Fruit fly (Drosophila melanogaster) whole organism, embryonic: ENCODE results near the gene ClC-c.

ENCODE experiments used
- CG10147 ChIP-seq: fragments of 200-800 bp; sonication (Bioruptor generic); optimal IDR thresholded peaks from 2 replicates; lab custom pipeline; 2019; ENCODE audit warnings: missing biosample characterization, mild to moderate bottlenecking, missing genetic modification characterization, moderate library complexity
- CG10366 ChIP-seq: fragments of 200-800 bp; sonication (Bioruptor generic); IDR thresholded peaks from 2 replicates; pipeline ENCODE4 v1.3.6; 2022; ENCODE audit warnings: missing biosample characterization, missing genetic modification characterization
- CG11247 ChIP-seq: fragments of 200-800 bp; sonication (Bioruptor generic); IDR thresholded peaks from 2 replicates; pipeline ENCODE4 v1.3.6; 2022; ENCODE audit warnings: missing biosample characterization, missing genetic modification characterization
- CG11504 ChIP-seq: fragments of 200-800 bp; sonication (Bioruptor generic); optimal IDR thresholded peaks from 3 replicates; lab custom pipeline; 2019; ENCODE audit warnings: missing biosample characterization, mild to moderate bottlenecking, missing genetic modification characterization, moderate library complexity
- CG12236 ChIP-seq: fragments of 200-800 bp; sonication (Bioruptor generic); optimal IDR thresholded peaks from 2 replicates; lab custom pipeline; 2016; ENCODE audit warnings: missing biosample characterization, missing genetic modification characterization
- CG12942 ChIP-seq: fragments of 200-800 bp; sonication (Bioruptor generic); optimal IDR thresholded peaks from 3 replicates; lab custom pipeline; 2016; ENCODE audit warnings: missing biosample characterization, missing genetic modification characterization
- CG13424 ChIP-seq: fragments of 200-800 bp; sonication (Bioruptor generic); optimal IDR thresholded peaks from 2 replicates; lab custom pipeline; 2019; ENCODE audit warnings: missing biosample characterization, mild to moderate bottlenecking, missing genetic modification characterization, moderate library complexity
- CG15011 ChIP-seq: fragments of 200-800 bp; sonication (Bioruptor generic); optimal IDR thresholded peaks from 3 replicates; lab custom pipeline; 2018; ENCODE audit warnings: missing biosample characterization, mild to moderate bottlenecking, missing genetic modification characterization
- CG15073 ChIP-seq: fragments of 200-800 bp; sonication (Bioruptor generic); optimal IDR thresholded peaks from 2 replicates; lab custom pipeline; 2016; ENCODE audit warnings: missing biosample characterization, missing genetic modification characterization
- CG17186 ChIP-seq: fragments of 200-800 bp; sonication (Bioruptor generic); optimal IDR thresholded peaks from 3 replicates; lab custom pipeline; 2017; ENCODE audit warnings: missing biosample characterization, missing genetic modification reagents, missing genetic modification characterization
- CG17802 ChIP-seq: fragments of 200-800 bp; sonication (Bioruptor generic); optimal IDR thresholded peaks from 2 replicates; lab custom pipeline; 2018; ENCODE audit warnings: missing biosample characterization, mild to moderate bottlenecking, missing genetic modification characterization, moderate library complexity
- CG2199 ChIP-seq: fragments of 200-800 bp; sonication (Bioruptor generic); IDR thresholded peaks from 3 replicates; pipeline ENCODE4 v1.3.6; 2022; ENCODE audit warnings: missing biosample characterization, missing genetic modification characterization
- CG3163 ChIP-seq: fragments of 200-800 bp; sonication (Bioruptor generic); optimal IDR thresholded peaks from 3 replicates; lab custom pipeline; 2016; ENCODE audit warnings: missing biosample characterization, missing genetic modification characterization
- CG34422 ChIP-seq: fragments of 200-800 bp; sonication (Bioruptor generic); IDR thresholded peaks from 3 replicates; pipeline ENCODE4 v1.3.6; 2022; ENCODE audit warnings: missing biosample characterization, missing genetic modification characterization
- CG4424 ChIP-seq: fragments of 200-800 bp; sonication (Bioruptor generic); optimal IDR thresholded peaks from 3 replicates; lab custom pipeline; 2016; ENCODE audit warnings: missing biosample characterization, missing genetic modification characterization
- CG4730 ChIP-seq: fragments of 200-800 bp; sonication (Bioruptor generic); IDR thresholded peaks from 2 replicates; pipeline ENCODE4 v1.3.6; 2022; ENCODE audit warnings: missing biosample characterization, missing genetic modification characterization
- CG4854 ChIP-seq: fragments of 200-800 bp; sonication (Bioruptor generic); optimal IDR thresholded peaks from 2 replicates; lab custom pipeline; 2016; ENCODE audit warnings: missing biosample characterization, missing genetic modification characterization, inconsistent platforms
- CG6175 ChIP-seq: fragments of 200-800 bp; sonication (Bioruptor generic); IDR thresholded peaks from 3 replicates; pipeline ENCODE4 v1.3.6; 2022; ENCODE audit warnings: missing biosample characterization, missing genetic modification characterization
- CG6689 ChIP-seq: fragments of 200-800 bp; sonication (Bioruptor generic); IDR thresholded peaks from 2 replicates; pipeline ENCODE4 v1.3.6; 2022; ENCODE audit warnings: missing biosample characterization, missing genetic modification characterization
- CG8478 ChIP-seq: fragments of >200 bp; optimal IDR thresholded peaks from 2 replicates; lab custom pipeline; 2018
- Dbx ChIP-seq: fragments of 200-800 bp; sonication (Bioruptor generic); IDR thresholded peaks from 3 replicates; pipeline ENCODE4 v1.3.6; 2022; ENCODE audit warnings: missing biosample characterization, missing genetic modification characterization
- Deaf1 ChIP-seq: fragments of 200-800 bp; optimal IDR thresholded peaks from 3 replicates; lab custom pipeline; 2019; ENCODE audit warnings: missing biosample characterization, mild to moderate bottlenecking, missing genetic modification characterization, moderate library complexity
- Elba2 ChIP-seq: fragments of 200-800 bp; sonication (Bioruptor generic); optimal IDR thresholded peaks from 3 replicates; lab custom pipeline; 2016; ENCODE audit warnings: missing biosample characterization, missing genetic modification characterization
- GATAe ChIP-seq: fragments of 200-800 bp; sonication (Bioruptor generic); conservative IDR thresholded peaks from 2 replicates; pipeline ENCODE4 v1.3.6; 2022; ENCODE audit warnings: missing biosample characterization, missing genetic modification characterization
- H2.0 ChIP-seq: fragments of 200-800 bp; sonication (Bioruptor generic); IDR thresholded peaks from 2 replicates; pipeline ENCODE4 v1.3.6; 2022; ENCODE audit warnings: missing biosample characterization, missing genetic modification characterization
- Hr39 ChIP-seq: fragments of >200 bp; optimal IDR thresholded peaks from 2 replicates; lab custom pipeline; 2017
- Jarid2 ChIP-seq: fragments of 200-800 bp; sonication (Bioruptor generic); optimal IDR thresholded peaks from 3 replicates; lab custom pipeline; 2017; ENCODE audit warnings: mild to moderate bottlenecking, missing biosample characterization, missing genetic modification reagents, missing genetic modification characterization
- Opbp ChIP-seq: fragments of 200-800 bp; sonication (Bioruptor generic); IDR thresholded peaks from 3 replicates; pipeline ENCODE4 v1.3.6; 2022; ENCODE audit warnings: missing biosample characterization, missing genetic modification characterization; ENCODE audit not compliant: partially characterized antibody
- Ptx1 ChIP-seq: fragments of 200-800 bp; sonication (Bioruptor generic); IDR thresholded peaks from 2 replicates; pipeline ENCODE4 v1.3.6; 2022; ENCODE audit warnings: missing biosample characterization, missing genetic modification characterization
- Six4 ChIP-seq: fragments of 200-800 bp; sonication (Bioruptor generic); optimal IDR thresholded peaks from 2 replicates; lab custom pipeline; 2016; ENCODE audit warnings: missing biosample characterization, missing genetic modification characterization
- ap ChIP-seq: fragments of 200-800 bp; sonication (Bioruptor generic); IDR thresholded peaks from 2 replicates; pipeline ENCODE4 v1.3.6; 2022; ENCODE audit warnings: missing biosample characterization, missing genetic modification characterization
- ash1 ChIP-seq: fragments of 200-800 bp; sonication (Bioruptor generic); optimal IDR thresholded peaks from 2 replicates; lab custom pipeline; 2018; ENCODE audit warnings: missing biosample characterization, mild to moderate bottlenecking, missing genetic modification characterization
- az2 ChIP-seq: fragments of 200-800 bp; sonication (Bioruptor generic); optimal IDR thresholded peaks from 3 replicates; lab custom pipeline; 2016; ENCODE audit warnings: missing biosample characterization, missing genetic modification characterization
- btn ChIP-seq: fragments of 200-800 bp; sonication (Bioruptor generic); optimal IDR thresholded peaks from 2 replicates; lab custom pipeline; 2016; ENCODE audit warnings: missing biosample characterization, missing genetic modification characterization
- cad ChIP-seq: fragments of >200 bp; optimal IDR thresholded peaks from 2 replicates; lab custom pipeline; 2017; ENCODE audit warnings: missing biosample characterization, missing genetic modification characterization
- caup ChIP-seq: fragments of 200-800 bp; sonication (Bioruptor generic); optimal IDR thresholded peaks from 3 replicates; lab custom pipeline; 2017; ENCODE audit warnings: missing biosample characterization, mild to moderate bottlenecking, missing genetic modification characterization, moderate library complexity; ENCODE audit not compliant: severe bottlenecking
- chm ChIP-seq: fragments of 200-800 bp; sonication (Bioruptor generic); IDR thresholded peaks from 2 replicates; pipeline ENCODE4 v1.3.6; 2022; ENCODE audit warnings: missing biosample characterization, missing genetic modification characterization
- exex ChIP-seq: fragments of 200-800 bp; sonication (Bioruptor generic); optimal IDR thresholded peaks from 4 replicates; lab custom pipeline; 2018; ENCODE audit warnings: missing biosample characterization, mild to moderate bottlenecking, missing genetic modification characterization, moderate library complexity
- fd96Cb ChIP-seq: fragments of 200-800 bp; sonication (Bioruptor generic); optimal IDR thresholded peaks from 2 replicates; lab custom pipeline; 2018; ENCODE audit warnings: missing biosample characterization, mild to moderate bottlenecking, missing genetic modification characterization, moderate library complexity
- fu2 ChIP-seq: fragments of 200-800 bp; sonication (Bioruptor generic); optimal IDR thresholded peaks from 2 replicates; lab custom pipeline; 2016; ENCODE audit warnings: missing biosample characterization, missing genetic modification characterization
- gcm ChIP-seq: fragments of 200-800 bp; sonication (Bioruptor generic); optimal IDR thresholded peaks from 2 replicates; lab custom pipeline; 2019; ENCODE audit warnings: missing biosample characterization, mild to moderate bottlenecking, missing genetic modification characterization, moderate library complexity
- insv ChIP-seq, 2 experiments: fragments of 200-800 bp; sonication (Bioruptor generic); optimal IDR thresholded peaks; 3 replicates each; lab custom pipeline; 2016 to 2018; ENCODE audit warnings: missing biosample characterization in 2 of 2, missing genetic modification characterization in 2 of 2
- lbe ChIP-seq: fragments of 200-800 bp; sonication (Bioruptor generic); optimal IDR thresholded peaks from 2 replicates; lab custom pipeline; 2016; ENCODE audit warnings: missing biosample characterization, mild to moderate bottlenecking, missing genetic modification characterization
- lmd ChIP-seq: fragments of 200-800 bp; sonication (Bioruptor generic); IDR thresholded peaks from 2 replicates; pipeline ENCODE4 v1.3.6; 2022; ENCODE audit warnings: missing biosample characterization, missing genetic modification characterization
- pb ChIP-seq: fragments of 200-800 bp; sonication (Bioruptor generic); optimal IDR thresholded peaks from 3 replicates; lab custom pipeline; 2016; ENCODE audit warnings: missing biosample characterization, missing genetic modification characterization
- rib ChIP-seq: fragments of 200-800 bp; sonication (Bioruptor generic); IDR thresholded peaks from 2 replicates; pipeline ENCODE4 v1.3.6; 2022; ENCODE audit warnings: missing biosample characterization, missing genetic modification characterization
- sens-2 ChIP-seq: fragments of 200-800 bp; sonication (Bioruptor generic); IDR thresholded peaks from 2 replicates; pipeline ENCODE4 v1.3.6; 2022; ENCODE audit warnings: missing biosample characterization, missing genetic modification characterization
- sug ChIP-seq: fragments of 200-800 bp; optimal IDR thresholded peaks from 2 replicates; lab custom pipeline; 2019; ENCODE audit warnings: missing biosample characterization, mild to moderate bottlenecking, missing genetic modification characterization, moderate library complexity
- vfl ChIP-seq: fragments of 200-800 bp; sonication (Bioruptor generic); optimal IDR thresholded peaks from 2 replicates; lab custom pipeline; 2016; ENCODE audit warnings: missing biosample characterization, missing genetic modification characterization
- zf30C ChIP-seq: fragments of 200-800 bp; sonication (Bioruptor generic); optimal IDR thresholded peaks from 3 replicates; lab custom pipeline; 2018; ENCODE audit warnings: missing biosample characterization, mild to moderate bottlenecking, missing genetic modification characterization

ClC-c gene

DNA sequence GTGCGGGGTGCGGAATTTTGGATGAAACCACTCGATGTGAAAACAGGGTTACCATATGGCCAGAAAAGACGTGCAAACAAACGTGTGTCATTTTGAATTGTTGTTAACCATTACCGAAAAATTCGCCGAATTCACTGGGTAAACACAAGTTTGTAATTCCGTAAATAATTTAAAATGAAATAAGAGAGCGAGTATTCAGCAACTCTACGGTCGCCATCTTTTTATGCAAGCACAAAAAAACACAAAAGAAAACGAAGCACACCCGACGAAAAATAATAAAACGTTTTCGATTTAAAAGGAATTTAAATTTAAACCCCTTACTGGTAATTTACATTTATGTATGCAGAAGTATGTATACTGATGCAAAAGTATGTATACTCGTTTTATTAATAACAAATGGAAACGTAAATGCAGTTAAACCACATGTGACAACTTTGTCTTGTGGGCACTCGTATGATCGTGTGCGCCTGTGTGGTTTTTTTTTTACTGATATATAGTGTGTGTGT lies 44.4 kb upstream of the ClC-c start (continued):
- TF ChIP-seq Elba2 (peak; percentile 38), lmd (GFP tag; lab: Robert Waterston, UW) (peak; percentile 92), btn (GFP tag; lab: Kevin White, UChicago) (peak; percentile 86), az2 (GFP tag; lab: Kevin White, UChicago) (peak; percentile 98), CG12942 (peak; percentile 82), CG4854 (peak; percentile 79), chm (peak; percentile 94), CG13424 (tag; lab: Kevin White, UChicago) (peak; percentile 96), CG3163 (GFP tag; lab: Kevin White, UChicago) (peak; percentile 64), CG10366 (GFP tag; lab: Robert Waterston, UW) (peak; percentile 89), CG17186 (GFP tag; lab: Kevin White, UChicago) (peak; percentile 68), CG6689 (peak; percentile 94)

DNA sequence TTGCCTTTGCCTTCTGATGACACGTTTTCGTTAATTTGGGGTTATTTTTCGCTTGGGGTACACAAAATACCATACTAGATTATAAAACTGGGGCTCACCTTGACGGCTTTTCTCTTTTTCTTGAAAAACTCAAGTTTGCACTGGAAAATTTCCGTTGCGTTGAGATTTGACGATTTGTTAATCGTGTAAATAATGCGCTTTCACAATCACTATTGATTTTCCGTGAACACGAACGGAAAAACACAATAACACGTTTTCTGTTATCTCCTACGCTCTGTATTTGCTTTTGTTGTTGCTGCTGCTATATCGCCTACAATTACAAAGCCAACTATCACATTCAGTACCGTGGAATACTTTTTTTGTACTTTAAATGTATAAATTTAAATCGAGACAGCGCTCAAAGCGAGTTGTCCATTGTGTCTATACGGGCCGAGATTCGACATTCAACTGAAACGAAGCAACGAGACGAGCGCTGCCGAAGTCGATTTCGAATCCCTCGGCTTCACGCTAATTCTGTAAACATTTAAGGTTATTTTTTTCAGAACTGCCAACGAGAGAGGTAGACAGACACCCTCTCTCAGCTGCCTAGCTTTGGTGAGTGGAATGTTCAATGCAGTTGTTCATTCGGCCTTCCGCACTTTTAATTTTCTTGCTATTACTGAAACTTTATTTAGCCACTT lies 43.7 kb upstream of the ClC-c start:
- TF ChIP-seq exex (tag; lab: Kevin White, UChicago): peak; percentile 53
- TF ChIP-seq gcm (GFP tag; lab: Kevin White, UChicago): no peak
- no peak for TF ChIP-seq CG10147 (GFP tag; lab: Kevin White, UChicago)
- TF ChIP-seq CG11247 (GFP tag; lab: Robert Waterston, UW): peak; percentile 38; the same call in 1 of the 2 replicates
- no peak for TF ChIP-seq Six4
- peak; percentile 66 for TF ChIP-seq rib
- no peak for TF ChIP-seq CG12236
- peak; percentile 100 for TF ChIP-seq Deaf1 (tag; lab: Kevin White, UChicago)
- TF ChIP-seq Hr39 (lab: Kevin White, UChicago): no peak
- peak; percentile 89 for TF ChIP-seq CG2199 (GFP tag; lab: Robert Waterston, UW)
- no peak for TF ChIP-seq CG4730 (GFP tag; lab: Robert Waterston, UW)
- no peak for TF ChIP-seq CG10366 (GFP tag; lab: Robert Waterston, UW)
- TF ChIP-seq insv (GFP tag; optimal IDR thresholded peaks at IDR 0.05; lab: Kevin White, UChicago): no peak
- TF ChIP-seq Dbx: peak; percentile 23; the same call in 2 of the 3 replicates
- no peak for TF ChIP-seq Ptx1 (GFP tag; lab: Robert Waterston, UW)
- TF ChIP-seq CG13424 (tag; lab: Kevin White, UChicago): no peak
- peak; percentile 6 for TF ChIP-seq zf30C (GFP tag; lab: Kevin White, UChicago)
- TF ChIP-seq Jarid2 (GFP tag; lab: Kevin White, UChicago): peak; percentile 89
- TF ChIP-seq CG4424 (GFP tag; lab: Kevin White, UChicago): no peak
- no peak for TF ChIP-seq CG17186 (GFP tag; lab: Kevin White, UChicago)
- TF ChIP-seq CG17802 (tag; lab: Kevin White, UChicago): no peak
- no peak for TF ChIP-seq cad
- peak; percentile 7 for TF ChIP-seq CG11504 (tag; lab: Kevin White, UChicago)
- no peak for TF ChIP-seq CG8478 (lab: Kevin White, UChicago)
- TF ChIP-seq H2.0: no peak
- TF ChIP-seq caup: peak; percentile 65
- TF ChIP-seq CG34422: peak; percentile 44; the same call in 1 of the 3 replicates
- TF ChIP-seq sens-2 (GFP tag; lab: Robert Waterston, UW): no peak
- TF ChIP-seq vfl (GFP tag; lab: Kevin White, UChicago): no peak
- TF ChIP-seq Opbp (GFP tag; lab: Robert Waterston, UW): no peak
- no peak for TF ChIP-seq ap
- TF ChIP-seq sug (tag; lab: Kevin White, UChicago): peak; percentile 56
- TF ChIP-seq CG6175 (GFP tag; lab: Robert Waterston, UW): no peak
- TF ChIP-seq pb (GFP tag; lab: Kevin White, UChicago): no peak
- peak; percentile 15 for TF ChIP-seq ash1
- no peak for TF ChIP-seq CG15073 (GFP tag; lab: Kevin White, UChicago)
- TF ChIP-seq GATAe (GFP tag; lab: Robert Waterston, UW): no peak
- TF ChIP-seq fu2 (GFP tag; lab: Kevin White, UChicago): no peak
- no peak for TF ChIP-seq CG15011
- no peak for TF ChIP-seq lbe (GFP tag; lab: Kevin White, UChicago)
- TF ChIP-seq fd96Cb (tag; lab: Kevin White, UChicago): no peak
